Worm (Caenorhabditis elegans) whole organism, L2 larva: ENCODE measurements around the gene dmd-4.

Experiments
- ceh-82 ChIP-seq: fragments of 150-350 bp; optimal IDR thresholded peaks from 2 replicates; lab custom pipeline; 2014; ENCODE audit warnings: missing biosample characterization, missing genetic modification characterization
- nhr-11 ChIP-seq: fragments of 150-350 bp; optimal IDR thresholded peaks from 2 replicates; lab custom pipeline; 2014; ENCODE audit warnings: missing biosample characterization, missing genetic modification characterization
- nhr-12 ChIP-seq: fragments of 150-350 bp; optimal IDR thresholded peaks from 2 replicates; lab custom pipeline; 2014; ENCODE audit warnings: missing biosample characterization, missing genetic modification characterization
- sma-3 ChIP-seq: sonication (generic microtip); optimal IDR thresholded peaks from 2 replicates; lab custom pipeline; 2016; ENCODE audit warnings: missing genetic modification reagents, missing genetic modification characterization, missing compliant biosample characterization
- ztf-11 ChIP-seq: sonication (generic microtip); optimal IDR thresholded peaks from 2 replicates; lab custom pipeline; 2017; ENCODE audit warnings: missing biosample characterization, missing genetic modification characterization

DNA sequence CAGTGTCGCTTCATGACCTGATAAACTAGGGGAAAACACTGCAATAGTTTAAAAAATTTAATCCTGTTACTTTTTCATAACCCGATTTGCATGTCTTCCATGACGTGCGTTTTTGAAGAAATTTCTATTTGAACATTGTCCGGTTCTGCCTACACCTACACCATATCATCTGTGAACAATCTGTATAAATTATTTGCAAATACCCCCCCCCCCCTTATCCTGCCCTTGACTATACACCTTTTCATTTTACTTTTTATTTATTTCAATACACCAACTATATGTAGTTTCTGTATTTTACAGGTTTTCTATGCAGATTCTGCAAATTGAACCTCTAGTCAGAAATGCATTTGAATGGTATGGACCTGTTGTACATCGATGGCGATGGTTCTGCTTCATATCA lies 26.5 kb upstream of the dmd-4 start, which contains the start of gene daf-6:
- TF ChIP-seq nhr-12 (tag; lab: Kevin White, UChicago), result no peak
- TF ChIP-seq sma-3, result no peak
- TF ChIP-seq nhr-11, result no peak
- TF ChIP-seq ceh-82 (tag; lab: Kevin White, UChicago), result no peak
- no peak for TF ChIP-seq ztf-11 (tag; lab: Kevin White, UChicago)
